Worm (Caenorhabditis elegans) whole organism, midembryonic: ENCODE results near the gene Y7A5A.8.

Experiments used
- T22C8.4 ChIP-seq: fragments of 200-800 bp; sonication (Bioruptor generic); IDR thresholded peaks from 2 replicates; pipeline ENCODE4 v1.3.6; 2022; ENCODE audit warnings: missing genetic modification characterization, missing compliant biosample characterization
- cog-1 ChIP-seq: sonication (generic microtip); optimal IDR thresholded peaks from 2 replicates; lab custom pipeline; 2016; ENCODE audit warnings: missing genetic modification characterization, missing compliant biosample characterization
- flt-1 ChIP-seq: fragments of 200-800 bp; sonication (Bioruptor generic); IDR thresholded peaks from 2 replicates; pipeline ENCODE4 v1.3.6; 2022; ENCODE audit warnings: missing genetic modification characterization, missing compliant biosample characterization
- klf-2 ChIP-seq: fragments of 200-800 bp; sonication (Bioruptor generic); conservative IDR thresholded peaks from 2 replicates; pipeline ENCODE4 v1.3.6; 2022; ENCODE audit warnings: missing genetic modification reagents, missing genetic modification characterization, missing compliant biosample characterization
- med-1 ChIP-seq: sonication (generic microtip); optimal IDR thresholded peaks from 2 replicates; lab custom pipeline; 2017; ENCODE audit warnings: missing genetic modification characterization, mild to moderate bottlenecking, missing compliant biosample characterization, antibody characterized with exemption, missing genetic modification reagents; ENCODE audit not compliant: insufficient read depth
- ref-1 ChIP-seq: fragments of 200-800 bp; sonication (Bioruptor generic); conservative IDR thresholded peaks from 2 replicates; pipeline ENCODE4 v1.3.6; 2022; ENCODE audit warnings: missing genetic modification reagents, missing genetic modification characterization, missing compliant biosample characterization
- tab-1 ChIP-seq: fragments of 200-800 bp; sonication (Bioruptor generic); IDR thresholded peaks from 2 replicates; pipeline ENCODE4 v1.3.6; 2022; ENCODE audit warnings: missing genetic modification characterization, missing compliant biosample characterization
- ztf-23 ChIP-seq: fragments of 200-800 bp; sonication (Bioruptor generic); IDR thresholded peaks from 2 replicates; pipeline ENCODE4 v1.3.6; 2022; ENCODE audit warnings: missing genetic modification reagents, missing genetic modification characterization, missing compliant biosample characterization
- ztf-29 ChIP-seq: fragments of 200-800 bp; sonication (Bioruptor generic); IDR thresholded peaks from 2 replicates; pipeline ENCODE4 v1.3.6; 2022; ENCODE audit warnings: missing genetic modification reagents, missing genetic modification characterization, missing compliant biosample characterization

The Y7A5A.8 gene

DNA sequence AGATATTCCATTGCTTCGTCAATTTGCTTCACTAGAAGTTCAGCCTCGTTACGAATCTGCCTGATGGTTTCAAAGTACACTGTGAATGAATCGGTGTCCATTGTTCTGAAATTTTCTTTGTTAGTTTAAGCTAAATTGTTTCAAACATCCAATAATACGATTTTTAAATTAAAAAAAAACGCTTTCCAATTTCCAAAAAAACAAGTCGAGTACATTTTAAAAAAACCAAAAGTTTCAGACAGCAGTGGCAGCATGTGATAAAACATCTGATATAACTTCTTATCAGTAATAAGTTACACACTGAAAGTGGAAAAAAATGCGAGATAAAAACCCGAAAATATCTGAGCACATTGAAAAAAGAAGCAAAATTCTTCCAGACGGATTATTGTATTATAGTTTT is 22.7 kb upstream of the Y7A5A.8 start, which contains the start of gene Y7A5A.6:
TSS of gene Y7A5A.6 (minus strand) at position 101 of the 400 bp plus-strand sequence.
- no peak for TF ChIP-seq med-1
- TF ChIP-seq ztf-29 (GFP tag; lab: Robert Waterston, UW), result no peak
- no peak for TF ChIP-seq T22C8.4 (GFP tag; lab: Robert Waterston, UW)
- TF ChIP-seq klf-2 (GFP tag; lab: Robert Waterston, UW), result no peak
- TF ChIP-seq tab-1, result no peak

DNA sequence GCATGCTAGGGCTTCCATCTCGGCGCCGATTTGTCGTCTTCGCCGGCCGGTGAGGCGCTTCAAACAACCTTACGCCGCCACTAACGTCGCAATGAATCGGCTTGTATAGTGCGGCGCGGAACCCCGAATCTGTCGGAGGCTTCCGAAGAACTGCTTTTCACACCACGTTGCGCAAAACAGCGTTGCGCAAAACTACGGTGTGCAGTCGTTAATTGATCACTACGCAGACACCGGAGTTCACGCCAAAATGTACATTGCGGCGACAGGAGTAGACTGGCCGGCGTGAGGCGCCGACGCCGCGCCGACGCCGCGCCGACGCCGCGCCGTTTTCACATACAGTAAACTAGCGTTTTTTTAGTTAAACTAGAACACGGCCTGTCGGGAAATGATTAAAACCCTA is 20.5 kb upstream of the Y7A5A.8 start:
- TF ChIP-seq klf-2 (GFP tag; lab: Robert Waterston, UW) (no peak), ztf-23 (GFP tag; lab: Robert Waterston, UW) (no peak), med-1 (no peak), cog-1 (tag; lab: Kevin White, UChicago) (no peak), ref-1 (GFP tag; lab: Robert Waterston, UW) (no peak), ztf-29 (GFP tag; lab: Robert Waterston, UW) (no peak), tab-1 (no peak), flt-1 (GFP tag; lab: Robert Waterston, UW) (no peak), T22C8.4 (GFP tag; lab: Robert Waterston, UW) (no peak)

DNA sequence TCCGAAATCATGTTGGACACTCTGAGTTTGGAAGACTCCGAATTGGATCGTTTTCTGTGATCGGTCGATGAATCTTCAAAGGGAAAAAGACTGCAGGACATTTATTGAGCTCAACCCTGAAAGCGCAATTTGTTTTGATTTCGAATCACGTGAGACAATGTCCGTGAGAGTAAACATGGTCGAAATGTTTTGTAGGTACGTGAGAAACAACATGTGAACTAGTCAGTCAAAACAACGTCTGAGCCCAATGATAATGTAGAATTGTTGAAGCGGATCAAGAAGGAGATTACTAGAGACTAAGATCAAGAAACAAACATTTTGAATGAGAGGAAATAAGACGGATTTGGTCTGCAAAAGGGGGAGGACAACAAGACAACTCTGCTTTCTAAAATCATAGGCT is 18.2 kb upstream of the Y7A5A.8 start, which contains the start of gene Y7A5A.7:
TSS of gene Y7A5A.7 (minus strand) at position 101 of the 400 bp plus-strand sequence.
- no peak for TF ChIP-seq T22C8.4 (GFP tag; lab: Robert Waterston, UW)

DNA sequence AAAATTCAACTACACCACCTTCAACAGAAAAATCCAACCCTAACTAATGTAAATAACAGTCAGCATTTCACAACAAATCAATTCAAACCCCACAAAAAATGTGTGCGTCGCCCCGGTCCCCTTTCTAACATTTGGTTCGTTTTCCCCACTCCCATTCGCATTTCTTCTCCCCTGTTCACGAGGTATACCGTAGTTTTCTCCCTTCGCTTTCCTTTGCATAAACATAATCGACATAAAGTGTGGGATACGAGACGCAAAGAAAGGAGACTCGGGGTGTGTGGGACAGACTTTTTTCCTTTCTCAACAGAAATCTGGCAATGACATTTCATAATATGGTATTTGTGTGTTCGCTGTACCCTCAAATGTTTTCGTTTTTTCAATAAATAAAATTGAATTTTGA is 11.0 kb upstream of the Y7A5A.8 start:
- no peak for TF ChIP-seq klf-2 (GFP tag; lab: Robert Waterston, UW)
- no peak for TF ChIP-seq ref-1 (GFP tag; lab: Robert Waterston, UW)
- no peak for TF ChIP-seq med-1
- no peak for TF ChIP-seq flt-1 (GFP tag; lab: Robert Waterston, UW)
- no peak for TF ChIP-seq cog-1 (tag; lab: Kevin White, UChicago)

DNA sequence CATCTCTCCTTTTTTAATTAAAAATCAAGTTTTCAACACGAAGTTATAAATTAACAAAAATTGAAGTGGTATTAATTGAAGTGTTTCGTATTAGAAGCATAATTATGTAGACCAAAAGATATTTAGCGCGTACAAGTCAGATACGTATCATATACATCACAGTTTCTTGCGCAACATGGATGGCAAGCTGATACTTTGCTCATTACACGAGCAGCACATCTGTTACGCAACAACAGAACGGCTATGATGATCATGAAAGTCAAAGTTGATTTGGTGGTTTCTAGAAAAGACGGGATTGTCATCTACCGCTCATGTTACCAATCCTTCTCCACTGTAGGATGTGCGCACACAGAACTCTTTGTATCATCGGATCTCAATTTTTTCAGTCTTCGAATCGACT is 7.7 kb upstream of the Y7A5A.8 start:
- no peak for TF ChIP-seq T22C8.4 (GFP tag; lab: Robert Waterston, UW)
- no peak for TF ChIP-seq med-1

DNA sequence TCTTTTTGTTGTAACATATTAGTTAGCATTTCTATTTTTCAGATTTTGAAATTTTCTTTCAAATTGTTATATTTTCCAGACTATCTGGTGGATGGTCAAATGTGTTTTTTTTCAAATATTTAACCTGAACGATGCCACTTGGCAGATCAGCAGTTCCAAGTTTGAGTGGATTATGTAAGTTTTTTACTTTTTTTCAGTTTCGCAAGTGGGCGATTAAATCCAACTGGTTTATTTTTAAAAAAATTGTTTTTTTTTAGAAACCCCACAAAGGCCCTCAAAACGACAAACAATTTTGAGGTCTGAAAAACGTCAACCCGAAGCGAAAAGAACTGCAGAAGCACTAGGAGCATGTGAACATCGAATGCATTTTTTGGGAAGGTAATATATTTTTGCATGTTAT is 4.6 kb downstream of the Y7A5A.8 start, which contains the start of gene Y7A5A.9:
TSS of gene Y7A5A.9 (plus strand) at position 301 of the 400 bp plus-strand sequence.
- TF ChIP-seq T22C8.4 (GFP tag; lab: Robert Waterston, UW) (no peak), cog-1 (tag; lab: Kevin White, UChicago) (no peak), ref-1 (GFP tag; lab: Robert Waterston, UW) (no peak), ztf-29 (GFP tag; lab: Robert Waterston, UW) (no peak), klf-2 (GFP tag; lab: Robert Waterston, UW) (no peak), flt-1 (GFP tag; lab: Robert Waterston, UW) (no peak), med-1 (no peak), ztf-23 (GFP tag; lab: Robert Waterston, UW) (no peak), tab-1 (no peak)

DNA sequence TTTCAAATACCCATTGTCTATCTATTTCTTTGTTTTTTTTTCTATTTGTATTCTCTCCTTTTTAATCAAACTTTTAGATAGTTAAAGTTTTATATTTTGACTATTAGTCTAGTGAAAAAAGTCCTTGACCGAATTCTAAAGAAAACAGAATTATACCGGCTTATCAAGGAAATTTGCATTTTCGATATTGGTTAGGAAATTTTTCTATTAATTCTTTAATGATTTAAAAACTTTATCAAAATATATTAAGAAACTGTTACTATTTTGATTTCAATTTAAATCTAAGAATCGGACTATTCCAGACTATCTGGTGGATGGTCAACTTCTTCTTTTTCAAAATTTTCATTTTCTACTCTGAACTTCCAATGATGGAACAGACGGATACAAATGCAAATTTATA is 5.8 kb downstream of the Y7A5A.8 start, which contains the start of gene Y7A5A.20:
TSS of gene Y7A5A.20 (plus strand) at position 301 of the 400 bp plus-strand sequence.
- no peak for TF ChIP-seq flt-1 (GFP tag; lab: Robert Waterston, UW)
- no peak for TF ChIP-seq T22C8.4 (GFP tag; lab: Robert Waterston, UW)
- TF ChIP-seq ref-1 (GFP tag; lab: Robert Waterston, UW), result no peak
- no peak for TF ChIP-seq klf-2 (GFP tag; lab: Robert Waterston, UW)

DNA sequence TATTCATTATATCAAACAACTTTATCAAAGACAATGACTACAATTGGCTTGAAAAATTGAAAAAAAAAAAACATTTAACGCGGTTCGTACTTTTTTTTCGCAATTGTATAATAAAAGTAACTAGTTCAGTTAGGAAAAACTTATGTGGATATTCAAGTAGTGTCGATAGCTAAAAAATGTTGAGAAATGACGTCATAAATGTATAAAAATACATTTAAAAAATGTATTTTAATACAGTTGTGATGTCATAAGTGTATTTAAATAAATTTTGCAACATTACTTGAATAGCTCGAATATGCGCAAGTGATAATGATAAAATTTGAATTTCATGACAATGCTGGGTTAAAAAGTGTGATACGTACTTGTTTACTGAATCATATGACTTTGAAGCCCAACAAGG is 9.2 kb downstream of the Y7A5A.8 start:
- TF ChIP-seq ref-1 (GFP tag; lab: Robert Waterston, UW), result no peak
- no peak for TF ChIP-seq klf-2 (GFP tag; lab: Robert Waterston, UW)
- TF ChIP-seq cog-1 (tag; lab: Kevin White, UChicago), result no peak
- TF ChIP-seq tab-1, result no peak
- TF ChIP-seq T22C8.4 (GFP tag; lab: Robert Waterston, UW), result no peak
- TF ChIP-seq med-1, result no peak
- TF ChIP-seq flt-1 (GFP tag; lab: Robert Waterston, UW), result no peak
- TF ChIP-seq ztf-23 (GFP tag; lab: Robert Waterston, UW), result no peak
- no peak for TF ChIP-seq ztf-29 (GFP tag; lab: Robert Waterston, UW)

DNA sequence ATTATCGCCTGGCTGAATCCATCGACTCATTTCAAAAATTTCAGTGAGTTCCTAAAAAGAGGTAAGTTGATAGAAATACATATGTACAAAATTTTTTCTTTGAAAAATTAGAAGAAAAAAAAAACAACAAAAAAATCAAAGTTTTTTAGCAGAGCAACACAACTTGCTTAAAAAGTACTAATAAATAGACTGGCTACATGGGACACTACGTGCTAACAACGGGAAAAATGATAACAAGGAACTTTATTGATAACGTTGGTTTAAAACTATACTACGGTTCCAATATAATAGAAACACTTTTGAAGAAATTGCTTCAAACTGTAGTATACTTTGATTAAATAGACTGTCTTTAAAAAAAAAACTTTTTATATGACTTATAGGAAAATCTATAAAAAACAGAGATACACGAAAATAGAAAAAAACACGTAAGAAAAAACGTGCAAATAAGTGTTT is 16.2 kb downstream of the Y7A5A.8 start, which contains the start of gene acox-1.6:
TSS of gene acox-1.6 (minus strand) at position 51 of the 453 bp plus-strand sequence.
- no peak for TF ChIP-seq med-1
- TF ChIP-seq T22C8.4 (GFP tag; lab: Robert Waterston, UW), result no peak
- no peak for TF ChIP-seq cog-1 (tag; lab: Kevin White, UChicago)
- TF ChIP-seq flt-1 (GFP tag; lab: Robert Waterston, UW), result no peak
- TF ChIP-seq tab-1, result no peak
- no peak for TF ChIP-seq ref-1 (GFP tag; lab: Robert Waterston, UW)
- TF ChIP-seq ztf-29 (GFP tag; lab: Robert Waterston, UW), result no peak
- TF ChIP-seq klf-2 (GFP tag; lab: Robert Waterston, UW), result no peak
- TF ChIP-seq ztf-23 (GFP tag; lab: Robert Waterston, UW), result no peak

DNA sequence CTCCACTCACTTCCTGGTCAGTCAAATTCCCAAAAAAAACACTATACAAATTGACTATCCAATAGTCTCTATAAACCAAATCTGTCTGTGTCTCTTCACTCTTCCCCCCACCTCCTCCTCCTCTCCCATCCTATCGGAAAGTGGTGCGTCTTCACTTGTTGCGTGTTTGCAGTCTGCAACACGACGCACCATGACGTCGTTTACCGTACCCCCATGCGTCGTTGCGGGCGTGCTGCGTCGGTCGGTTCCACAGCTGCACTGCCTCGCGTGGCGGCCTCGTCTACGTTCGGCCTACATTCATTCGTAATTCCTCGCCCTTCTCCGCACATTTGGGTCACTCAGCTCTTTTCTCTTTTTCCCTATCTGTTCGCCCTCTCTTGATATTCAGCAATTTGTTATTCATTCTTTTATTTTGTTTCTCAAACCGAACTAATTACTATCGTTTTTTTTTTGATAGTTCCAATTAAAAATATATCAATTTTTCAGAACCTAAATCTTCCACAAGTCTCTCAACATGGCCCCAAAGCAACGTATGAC is 18.9 kb downstream of the Y7A5A.8 start, which contains the start of gene serp-1.1:
TSS of gene serp-1.1 (plus strand) at position 487 of the 537 bp plus-strand sequence.
- TF ChIP-seq ref-1 (GFP tag; lab: Robert Waterston, UW) (no peak), ztf-29 (GFP tag; lab: Robert Waterston, UW) (peak; percentile 61; the same call in 1 of the 2 replicates), ztf-23 (GFP tag; lab: Robert Waterston, UW) (peak; percentile 81), cog-1 (tag; lab: Kevin White, UChicago) (peak; percentile 85), flt-1 (GFP tag; lab: Robert Waterston, UW) (peak; percentile 88), T22C8.4 (GFP tag; lab: Robert Waterston, UW) (no peak)
